Fruit fly (Drosophila melanogaster) whole organism, pupa: ENCODE results near the gene pll.

ENCODE experiments used
- CG13204 ChIP-seq: fragments of 200-800 bp; sonication (Bioruptor generic); optimal IDR thresholded peaks from 2 replicates; lab custom pipeline; 2018; ENCODE audit warnings: missing biosample characterization, mild to moderate bottlenecking, missing genetic modification characterization, moderate library complexity
- CG14655 ChIP-seq: fragments of 200-800 bp; sonication (Bioruptor generic); optimal IDR thresholded peaks from 3 replicates; lab custom pipeline; 2017; ENCODE audit warnings: mild to moderate bottlenecking, missing biosample characterization, missing genetic modification reagents, missing genetic modification characterization
- CG15710 ChIP-seq: fragments of 200-800 bp; sonication (Bioruptor generic); optimal IDR thresholded peaks from 2 replicates; lab custom pipeline; 2018; ENCODE audit warnings: missing biosample characterization, mild to moderate bottlenecking, missing genetic modification characterization, moderate library complexity
- CG17806 ChIP-seq: fragments of 200-800 bp; sonication (Bioruptor generic); optimal IDR thresholded peaks from 2 replicates; lab custom pipeline; 2018; ENCODE audit warnings: missing biosample characterization, mild to moderate bottlenecking, missing genetic modification characterization, moderate library complexity
- CG32121 ChIP-seq: fragments of 200-800 bp; sonication (Bioruptor generic); IDR thresholded peaks from 2 replicates; pipeline ENCODE4 v1.3.6; 2022; ENCODE audit warnings: missing biosample characterization, missing genetic modification characterization
- CG4496 ChIP-seq: fragments of 200-800 bp; sonication (Bioruptor generic); IDR thresholded peaks from 3 replicates; pipeline ENCODE4 v1.3.6; 2022; ENCODE audit warnings: missing biosample characterization, missing genetic modification characterization
- CG8159 ChIP-seq: fragments of 200-800 bp; sonication (Bioruptor generic); optimal IDR thresholded peaks from 3 replicates; lab custom pipeline; 2018; ENCODE audit warnings: missing biosample characterization, mild to moderate bottlenecking, missing genetic modification characterization, moderate library complexity
- D1 ChIP-seq: fragments of 200-800 bp; sonication (Bioruptor generic); optimal IDR thresholded peaks from 2 replicates; lab custom pipeline; 2018; ENCODE audit warnings: missing biosample characterization, mild to moderate bottlenecking, missing genetic modification characterization, moderate library complexity
- EcR ChIP-seq: fragments of 200-800 bp; sonication (Bioruptor generic); optimal IDR thresholded peaks from 3 replicates; lab custom pipeline; 2019; ENCODE audit warnings: missing biosample characterization, missing genetic modification characterization, mild to moderate bottlenecking, moderate library complexity, missing genetic modification reagents
- Ets98B ChIP-seq: fragments of 200-800 bp; sonication (Bioruptor generic); IDR thresholded peaks from 2 replicates; pipeline ENCODE4 v1.3.6; 2022; ENCODE audit warnings: missing biosample characterization, missing genetic modification characterization
- Pif1A ChIP-seq: fragments of 200-800 bp; sonication (Bioruptor generic); optimal IDR thresholded peaks from 3 replicates; lab custom pipeline; 2016; ENCODE audit warnings: missing biosample characterization, missing genetic modification characterization
- Pif1B ChIP-seq: fragments of 200-800 bp; sonication (Bioruptor generic); optimal IDR thresholded peaks from 3 replicates; lab custom pipeline; 2016; ENCODE audit warnings: missing biosample characterization, missing genetic modification characterization
- Snoo ChIP-seq: fragments of 200-800 bp; sonication (Bioruptor generic); optimal IDR thresholded peaks from 3 replicates; lab custom pipeline; 2017; ENCODE audit warnings: missing biosample characterization, mild to moderate bottlenecking, missing genetic modification characterization, inconsistent platforms
- fd96Ca ChIP-seq: fragments of 200-800 bp; sonication (Bioruptor generic); IDR thresholded peaks from 3 replicates; pipeline ENCODE4 v1.3.6; 2022; ENCODE audit warnings: missing biosample characterization, missing genetic modification characterization

DNA sequence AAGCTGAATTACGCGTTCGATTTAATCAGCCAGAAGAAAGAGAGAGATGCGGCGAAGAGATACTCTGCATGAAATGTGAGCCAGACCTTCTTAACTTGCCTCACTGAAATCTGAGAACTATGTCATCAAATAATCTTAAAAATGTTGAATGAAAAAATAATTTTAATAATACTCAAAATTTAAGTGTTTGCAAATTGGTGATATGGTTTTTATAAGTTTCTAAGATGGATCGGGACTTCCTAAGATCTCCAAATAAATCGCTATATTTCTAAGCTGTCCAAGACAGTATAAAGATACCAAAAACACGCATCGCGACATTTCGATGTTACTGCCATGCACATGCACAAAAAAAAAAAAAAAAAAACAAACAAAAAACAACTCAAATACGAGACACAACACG, 38.0 kb downstream of the pll start:
- peak; percentile 14 for TF ChIP-seq CG14655 (GFP tag; lab: Kevin White, UChicago)
- no peak for TF ChIP-seq CG13204 (GFP tag; lab: Kevin White, UChicago)
- no peak for TF ChIP-seq CG8159 (tag; lab: Kevin White, UChicago)
- TF ChIP-seq EcR: no peak
- TF ChIP-seq CG32121 (GFP tag; lab: Robert Waterston, UW): no peak
- TF ChIP-seq fd96Ca (GFP tag; lab: Robert Waterston, UW): no peak
- TF ChIP-seq CG4496: no peak
- no peak for TF ChIP-seq Ets98B (GFP tag; lab: Robert Waterston, UW)
- no peak for TF ChIP-seq Pif1B (GFP tag; lab: Kevin White, UChicago)
- TF ChIP-seq Snoo (tag; lab: Kevin White, UChicago): no peak
- TF ChIP-seq CG15710 (tag; lab: Kevin White, UChicago): no peak
- no peak for TF ChIP-seq Pif1A (GFP tag; lab: Kevin White, UChicago)
- no peak for TF ChIP-seq D1
- no peak for TF ChIP-seq CG17806 (tag; lab: Kevin White, UChicago)
